Worm (Caenorhabditis elegans): ENCODE results near the gene Y50D7A.3.

ce11 chrIII:251410-251809 is 2.9 kb upstream of the Y50D7A.3 start:
- TF ChIP-seq madf-3 (GFP tag; IDR thresholded peaks at IDR 0.05) = no peak
- no peak for TF ChIP-seq B0035.1 (tag; optimal IDR thresholded peaks at IDR 0.05)
- TF ChIP-seq F57C9.4 (tag; optimal IDR thresholded peaks at IDR 0.05) = no peak
- no peak for TF ChIP-seq unc-130 (GFP tag; optimal IDR thresholded peaks at IDR 0.05)
- TF ChIP-seq ztf-22 (GFP tag; optimal IDR thresholded peaks at IDR 0.05) = no peak
- TF ChIP-seq efl-1 (GFP tag; optimal IDR thresholded peaks at IDR 0.05) = no peak
